Fruit fly (Drosophila melanogaster) whole organism, embryonic: ENCODE data around the gene CG42237.

Source experiments
- CG2678 ChIP-seq: fragments of 200-800 bp; sonication (Bioruptor generic); optimal IDR thresholded peaks from 3 replicates; lab custom pipeline; 2019; ENCODE audit warnings: missing biosample characterization, mild to moderate bottlenecking, missing genetic modification characterization, moderate library complexity
- jumu ChIP-seq: fragments of 200-800 bp; sonication (Bioruptor generic); optimal IDR thresholded peaks from 3 replicates; lab custom pipeline; 2016; ENCODE audit warnings: missing biosample characterization, missing genetic modification characterization
- tio ChIP-seq: fragments of 200-800 bp; sonication (Bioruptor generic); optimal IDR thresholded peaks from 2 replicates; lab custom pipeline; 2017; ENCODE audit warnings: missing biosample characterization, missing genetic modification characterization, inconsistent platforms

DNA sequence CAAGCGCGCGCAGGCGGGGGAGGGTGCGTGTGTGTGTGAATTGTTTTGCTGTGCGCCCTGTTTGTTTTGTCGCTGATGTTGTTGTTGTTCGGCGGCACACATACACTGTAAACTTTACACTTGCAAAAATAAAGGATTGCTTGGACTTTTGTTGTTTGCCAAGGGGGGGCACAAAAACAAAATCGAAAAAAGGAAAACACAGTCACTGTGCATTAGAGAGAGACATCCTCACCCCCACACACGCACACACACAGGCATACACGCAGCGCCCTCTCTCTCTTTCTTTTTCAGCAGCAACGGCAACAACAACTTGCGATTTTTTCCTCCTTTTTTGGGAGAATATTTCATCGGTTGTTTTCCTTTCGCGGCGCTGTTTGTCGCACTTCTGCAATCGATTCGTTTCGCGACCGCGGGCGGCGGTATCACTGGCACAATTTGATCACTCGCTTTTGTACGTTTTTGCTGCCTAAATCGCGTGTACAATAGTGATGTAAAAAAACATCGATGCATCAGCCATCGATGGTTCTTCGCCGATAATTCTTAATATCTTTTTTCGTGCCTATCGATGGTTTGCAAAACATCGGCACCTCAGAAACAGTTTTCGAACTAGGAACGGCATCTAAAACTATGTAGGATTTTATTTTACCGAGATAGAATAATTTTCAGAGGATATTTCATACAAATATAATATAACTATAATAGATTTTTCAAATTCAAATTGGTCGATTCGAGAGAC, 24.8 kb upstream of the CG42237 start, which contains the start of gene hep:
- TF ChIP-seq CG2678 (no peak), jumu (GFP tag; lab: Kevin White, UChicago) (no peak), tio (GFP tag; lab: Kevin White, UChicago) (no peak)
